Fruit fly (Drosophila melanogaster): ENCODE results near the gene CG32081.

Gene CG32081

dm6 chr3L:11010410-11010827 is 17.0 kb upstream of the CG32081 start (continued):
- peak; percentile 33 for TF ChIP-seq CG34376 (GFP tag; optimal IDR thresholded peaks at IDR 0.05)
- TF ChIP-seq CG13624 (GFP tag; optimal IDR thresholded peaks at IDR 0.05) = peak; percentile 25
- peak; percentile 3 for TF ChIP-seq Vsx1 (GFP tag; optimal IDR thresholded peaks at IDR 0.05)
- peak; percentile 55; the same call in 1 of the 2 replicates for TF ChIP-seq vvl (GFP tag; IDR thresholded peaks at IDR 0.05)
- TF ChIP-seq CkIIα-i1 (GFP tag; IDR thresholded peaks at IDR 0.05) = no peak
- peak; percentile 97 to 99 for TF ChIP-seq Trl (optimal IDR thresholded peaks at IDR 0.05)
- TF ChIP-seq Trl (GFP tag; optimal IDR thresholded peaks at IDR 0.05) = peak; percentile 39

dm6 chr3L:11011610-11012202 is 15.7 kb upstream of the CG32081 start:
- TF ChIP-seq CG42726 (GFP tag; IDR thresholded peaks at IDR 0.05; ENCODE audit: partially characterized antibody) (peak; percentile 73; the same call in 1 of the 2 replicates), mld (GFP tag; IDR thresholded peaks at IDR 0.05; ENCODE audit: partially characterized antibody) (peak; percentile 80), amos (GFP tag; IDR thresholded peaks at IDR 0.05; ENCODE audit: partially characterized antibody) (peak; percentile 40; the same call in 1 of the 2 replicates), HLH4C (GFP tag; IDR thresholded peaks at IDR 0.05; ENCODE audit: partially characterized antibody) (peak; percentile 53; the same call in 2 of the 3 replicates), Bgb (GFP tag; IDR thresholded peaks at IDR 0.05; ENCODE audit: partially characterized antibody) (peak; percentile 76; the same call in 1 of the 2 replicates), CG7963 (GFP tag; IDR thresholded peaks at IDR 0.05; ENCODE audit: partially characterized antibody) (peak; percentile 80; the same call in 2 of the 3 replicates), tna (GFP tag; IDR thresholded peaks at IDR 0.05; ENCODE audit: partially characterized antibody) (peak; percentile 58), Asciz (GFP tag; optimal IDR thresholded peaks at IDR 0.05) (no peak), CG2120 (GFP tag; optimal IDR thresholded peaks at IDR 0.05) (no peak), bbx (GFP tag; IDR thresholded peaks at IDR 0.05; ENCODE audit: partially characterized antibody) (peak; percentile 94), nerfin-2 (GFP tag; IDR thresholded peaks at IDR 0.05; ENCODE audit: partially characterized antibody) (peak; percentile 61; the same call in 1 of the 2 replicates), CG8089 (GFP tag; optimal IDR thresholded peaks at IDR 0.05) (no peak), CG6791 (GFP tag; IDR thresholded peaks at IDR 0.05; ENCODE audit: partially characterized antibody) (peak; percentile 94), CG9727 (GFP tag; optimal IDR thresholded peaks at IDR 0.05) (no peak), D (optimal IDR thresholded peaks at IDR 0.05) (peak; percentile 54), D (GFP tag; optimal IDR thresholded peaks at IDR 0.05) (no peak), CHES-1-like (GFP tag; optimal IDR thresholded peaks at IDR 0.05) (no peak), sd (tag; optimal IDR thresholded peaks at IDR 0.05) (peak; percentile 81), klu (GFP tag; IDR thresholded peaks at IDR 0.05) (peak; percentile 48; the same call in 1 of the 2 replicates), CG7372 (GFP tag; IDR thresholded peaks at IDR 0.05) (no peak), dysf (GFP tag; IDR thresholded peaks at IDR 0.05) (0 out of 3 replicates have a peak, but pooled peaks have one; percentile 10), nerfin-1 (tag; optimal IDR thresholded peaks at IDR 0.05) (peak; percentile 100), ato (GFP tag; IDR thresholded peaks at IDR 0.05; ENCODE audit: partially characterized antibody) (peak; percentile 69), vnd (GFP tag; IDR thresholded peaks at IDR 0.05; ENCODE audit: partially characterized antibody) (peak; percentile 30; the same call in 1 of the 3 replicates), nmo (GFP tag; optimal IDR thresholded peaks at IDR 0.05) (peak; percentile 26), CG34224 (GFP tag; IDR thresholded peaks at IDR 0.05; ENCODE audit: partially characterized antibody) (no peak), btn (GFP tag; optimal IDR thresholded peaks at IDR 0.05) (no peak), Dip2 (GFP tag; IDR thresholded peaks at IDR 0.05) (no peak), Opbp (GFP tag; IDR thresholded peaks at IDR 0.05; ENCODE audit: partially characterized antibody) (peak; percentile 91; the same call in 2 of the 3 replicates), CG11695 (GFP tag; IDR thresholded peaks at IDR 0.05) (no peak), seq (GFP tag; IDR thresholded peaks at IDR 0.05) (0 out of 2 replicates have a peak, but pooled peaks have one; percentile 35), CG14860 (GFP tag; IDR thresholded peaks at IDR 0.05; ENCODE audit: partially characterized antibody) (peak; percentile 73), pros (GFP tag; optimal IDR thresholded peaks at IDR 0.05) (peak; percentile 93)

All from whole organism, embryonic.